Fruit fly (Drosophila melanogaster) whole organism, adult: ENCODE data around the gene ng2.

ENCODE experiments used
- CG33017 ChIP-seq: fragments of 200-800 bp; sonication (Bioruptor generic); optimal IDR thresholded peaks from 2 replicates; lab custom pipeline; 2018; ENCODE audit warnings: missing biosample characterization, mild to moderate bottlenecking, missing genetic modification characterization, moderate library complexity
- CG7045 ChIP-seq: fragments of 200-800 bp; sonication (Bioruptor generic); optimal IDR thresholded peaks from 2 replicates; lab custom pipeline; 2017; ENCODE audit warnings: missing biosample characterization, mild to moderate bottlenecking, missing genetic modification characterization
- CG7101 ChIP-seq: fragments of 200-800 bp; sonication (Bioruptor generic); optimal IDR thresholded peaks from 2 replicates; lab custom pipeline; 2018; ENCODE audit warnings: missing biosample characterization, mild to moderate bottlenecking, missing genetic modification characterization, moderate library complexity
- Mnt ChIP-seq: fragments of 200-800 bp; sonication (Bioruptor generic); optimal IDR thresholded peaks from 2 replicates; lab custom pipeline; 2016; ENCODE audit warnings: missing biosample characterization, mild to moderate bottlenecking, missing genetic modification characterization
- cnc ChIP-seq, 2 experiments: fragments of >200 bp; optimal IDR thresholded peaks; 2 replicates each; lab custom pipeline; 2017

DNA sequence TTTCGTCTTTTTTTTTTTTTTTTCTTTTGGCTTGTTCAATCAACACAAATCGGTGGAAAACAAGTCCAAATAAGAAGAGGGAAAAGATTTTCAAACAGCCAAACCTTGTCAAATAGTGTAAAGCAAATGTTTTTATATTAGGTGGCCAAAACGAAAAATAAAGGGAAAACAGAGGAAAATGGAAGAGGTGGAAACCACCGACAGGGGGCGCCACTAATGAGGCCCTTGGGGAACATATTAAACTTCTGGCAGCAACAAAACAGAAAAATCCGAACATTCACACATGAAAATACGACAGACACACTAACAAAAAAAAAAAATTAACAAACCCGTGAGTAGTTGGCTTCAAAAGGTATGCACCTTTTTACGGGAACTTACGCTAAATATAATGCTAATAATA lies 48.1 kb downstream of the ng2 start:
- TF ChIP-seq CG7045 (no peak), CG7101 (tag; lab: Kevin White, UChicago) (no peak), Mnt (GFP tag; lab: Kevin White, UChicago) (no peak), cnc (optimal IDR thresholded peaks at IDR 0.05; lab: Kevin White, UChicago) (no peak), CG33017 (tag; lab: Kevin White, UChicago) (no peak)
